Worm (Caenorhabditis elegans) whole organism, L1 larva: ENCODE measurements around the gene Y25C1A.2.

Source experiments
- aha-1 ChIP-seq: fragments of 150-350 bp; optimal IDR thresholded peaks from 2 replicates; lab custom pipeline; 2014; ENCODE audit warnings: missing biosample characterization, missing genetic modification characterization
- aly-2 ChIP-seq: fragments of 150-350 bp; optimal IDR thresholded peaks from 2 replicates; lab custom pipeline; 2014; ENCODE audit warnings: missing biosample characterization, missing genetic modification characterization
- fkh-8 ChIP-seq: sonication (generic microtip); optimal IDR thresholded peaks from 2 replicates; lab custom pipeline; 2016; ENCODE audit warnings: mild to moderate bottlenecking, missing genetic modification characterization, missing compliant biosample characterization
- lin-14 ChIP-seq: fragments of 200-800 bp; sonication (Bioruptor generic); optimal IDR thresholded peaks from 2 replicates; lab custom pipeline; 2018; ENCODE audit warnings: mild to moderate bottlenecking, missing genetic modification characterization, moderate library complexity, missing compliant biosample characterization
- lin-15B ChIP-seq: fragments of 150-350 bp; sonication (generic microtip); optimal IDR thresholded peaks from 3 replicates; lab custom pipeline; 2014; ENCODE audit warnings: missing biosample characterization, missing genetic modification characterization
- lir-3 ChIP-seq: sonication (generic microtip); optimal IDR thresholded peaks from 2 replicates; lab custom pipeline; 2016; ENCODE audit warnings: mild to moderate bottlenecking, missing genetic modification characterization, moderate library complexity, missing compliant biosample characterization; ENCODE audit not compliant: poor library complexity
- nhr-47 ChIP-seq: sonication (generic microtip); optimal IDR thresholded peaks from 2 replicates; lab custom pipeline; 2016; ENCODE audit warnings: mild to moderate bottlenecking, missing genetic modification characterization, moderate library complexity, missing compliant biosample characterization
- nhr-90 ChIP-seq: sonication (generic microtip); optimal IDR thresholded peaks from 2 replicates; lab custom pipeline; 2016; ENCODE audit warnings: mild to moderate bottlenecking, missing genetic modification characterization, missing compliant biosample characterization; ENCODE audit not compliant: poor library complexity
- skn-1 ChIP-seq: fragments of 150-350 bp; optimal IDR thresholded peaks from 2 replicates; lab custom pipeline; 2014; ENCODE audit warnings: missing biosample characterization, missing genetic modification characterization
- tbx-2 ChIP-seq: sonication (generic microtip); optimal IDR thresholded peaks from 2 replicates; lab custom pipeline; 2016; ENCODE audit warnings: missing genetic modification characterization, missing compliant biosample characterization
- zag-1 ChIP-seq: fragments of 150-350 bp; optimal IDR thresholded peaks from 2 replicates; lab custom pipeline; 2014; ENCODE audit warnings: missing biosample characterization, missing genetic modification characterization

- no peak for TF ChIP-seq nhr-90
- TF ChIP-seq nhr-47 (tag; lab: Kevin White, UChicago): no peak
- no peak for TF ChIP-seq skn-1 (tag; lab: Kevin White, UChicago)
- TF ChIP-seq fkh-8 (tag; lab: Kevin White, UChicago): no peak
- TF ChIP-seq tbx-2: no peak
- TF ChIP-seq lin-15B (tag; lab: Kevin White, UChicago): no peak
- TF ChIP-seq aly-2 (tag; lab: Kevin White, UChicago): no peak
- TF ChIP-seq zag-1 (tag; lab: Kevin White, UChicago): no peak
- no peak for TF ChIP-seq lir-3 (tag; lab: Kevin White, UChicago)
- no peak for TF ChIP-seq aha-1 (tag; lab: Kevin White, UChicago)
- no peak for TF ChIP-seq lin-14 (GFP tag; lab: Kevin White, UChicago)
These were observed 33.4 kb downstream of the Y25C1A.2 start, which contains the start of gene T10D4.15 for ce11 chrII:3145842-3146241.
